Worm (Caenorhabditis elegans): Measurements from ENCODE around the gene K11H12.1.

K11H12.1 gene

ce11 chrIV:607628-608027, 45.6 kb downstream of the K11H12.1 start:
- no peak for TF ChIP-seq unc-62 (GFP tag; optimal IDR thresholded peaks at IDR 0.05)

ce11 chrIV:606055-606454, 47.2 kb downstream of the K11H12.1 start, which contains the start of gene inx-18:
TSS of gene inx-18 (plus strand) at chrIV:606355.
- no peak for TF ChIP-seq unc-62 (GFP tag; optimal IDR thresholded peaks at IDR 0.05)

ce11 chrIV:605431-605830, 47.8 kb downstream of the K11H12.1 start:
- no peak for TF ChIP-seq unc-62 (GFP tag; optimal IDR thresholded peaks at IDR 0.05)

ce11 chrIV:604817-605216, 48.4 kb downstream of the K11H12.1 start:
- TF ChIP-seq unc-62 (GFP tag; optimal IDR thresholded peaks at IDR 0.05) = no peak

- TF ChIP-seq unc-62 (GFP tag; optimal IDR thresholded peaks at IDR 0.05) = no peak
These were observed 49.1 kb downstream of the K11H12.1 start, which contains the start of gene col-102 for ce11 chrIV:604144-604543. TSS of gene col-102 (plus strand) at chrIV:604444.

- no peak for TF ChIP-seq unc-62 (GFP tag; optimal IDR thresholded peaks at IDR 0.05)
These were observed 49.7 kb downstream of the K11H12.1 start, which contains the start of gene prmt-4 for ce11 chrIV:603543-603942. TSS of gene prmt-4 (minus strand) at chrIV:603643.

All from whole organism, dauer.